Worm (Caenorhabditis elegans): ENCODE data around the gene acs-14.

- peak; percentile 97 for TF ChIP-seq scrt-1 (GFP tag; IDR thresholded peaks at IDR 0.05)
- TF ChIP-seq tra-4 (tag; optimal IDR thresholded peaks at IDR 0.05): peak; percentile 75
- no peak for TF ChIP-seq ama-1 (optimal IDR thresholded peaks at IDR 0.05)
These were observed 4.6 kb upstream of the acs-14 start for ce11 chrV:9503152-9503817.
